Fruit fly (Drosophila melanogaster): Measurements from ENCODE around the gene CG14082.
A peak's percentile ranks its signal among the peaks of the same experiment; 100 is the strongest.

Gene CG14082

dm6 chr3L:19181040-19181439 is 42.3 kb upstream of the CG14082 start:
- TF ChIP-seq sv (GFP tag; optimal IDR thresholded peaks at IDR 0.05) = no peak
- no peak for TF ChIP-seq brk (GFP tag; optimal IDR thresholded peaks at IDR 0.05)
- no peak for TF ChIP-seq GATAd (GFP tag; optimal IDR thresholded peaks at IDR 0.05)
- TF ChIP-seq lola (GFP tag; optimal IDR thresholded peaks at IDR 0.05) = no peak
- no peak for TF ChIP-seq Mio (GFP tag; optimal IDR thresholded peaks at IDR 0.05)
- no peak for TF ChIP-seq CG32264 (GFP tag; optimal IDR thresholded peaks at IDR 0.05)
- no peak for TF ChIP-seq CrebA (GFP tag; optimal IDR thresholded peaks at IDR 0.05; ENCODE audit: borderline replicate concordance)
- no peak for TF ChIP-seq N (GFP tag; optimal IDR thresholded peaks at IDR 0.05)
- no peak for TF ChIP-seq HLH106 (tag; optimal IDR thresholded peaks at IDR 0.05)
- no peak for TF ChIP-seq Hnf4 (GFP tag; optimal IDR thresholded peaks at IDR 0.05)

- TF ChIP-seq woc (GFP tag; optimal IDR thresholded peaks at IDR 0.05) (no peak), Hr83 (GFP tag; optimal IDR thresholded peaks at IDR 0.05; ENCODE audit: poor library complexity, severe bottlenecking) (no peak), brk (GFP tag; optimal IDR thresholded peaks at IDR 0.05) (no peak), dmrt93B (GFP tag; optimal IDR thresholded peaks at IDR 0.05) (no peak), fru (GFP tag; optimal IDR thresholded peaks at IDR 0.05) (no peak), dl (GFP tag; optimal IDR thresholded peaks at IDR 0.05; ENCODE audit: insufficient read depth in 1 of 2, partially characterized antibody in 2 of 2) (no peak), foxo (GFP tag; optimal IDR thresholded peaks at IDR 0.05) (no peak), HLH106 (tag; optimal IDR thresholded peaks at IDR 0.05) (no peak)
Observed at dm6 chr3L:19179138-19179782, 40.5 kb upstream of the CG14082 start.

dm6 chr3L:19177929-19178328 is 39.2 kb upstream of the CG14082 start:
- TF ChIP-seq dmrt93B (GFP tag; optimal IDR thresholded peaks at IDR 0.05) = peak; percentile 25
- no peak for TF ChIP-seq brk (GFP tag; optimal IDR thresholded peaks at IDR 0.05)
- TF ChIP-seq h (GFP tag; optimal IDR thresholded peaks at IDR 0.05) = peak; percentile 2

dm6 chr3L:19176626-19177025 is 37.9 kb upstream of the CG14082 start:
- TF ChIP-seq ey (GFP tag; optimal IDR thresholded peaks at IDR 0.05) (no peak), Hr83 (GFP tag; optimal IDR thresholded peaks at IDR 0.05; ENCODE audit: poor library complexity, severe bottlenecking) (no peak), psq (GFP tag; optimal IDR thresholded peaks at IDR 0.05) (no peak)

dm6 chr3L:19175368-19175767 is 36.6 kb upstream of the CG14082 start:
- TF ChIP-seq dsf (GFP tag; optimal IDR thresholded peaks at IDR 0.05; ENCODE audit: borderline replicate concordance) (no peak), Dif (GFP tag; optimal IDR thresholded peaks at IDR 0.05; ENCODE audit: partially characterized antibody) (no peak), CG9705 (GFP tag; optimal IDR thresholded peaks at IDR 0.05) (no peak), Hr78 (GFP tag; optimal IDR thresholded peaks at IDR 0.05) (no peak), br (GFP tag; optimal IDR thresholded peaks at IDR 0.05) (peak; percentile 14), dmrt93B (GFP tag; optimal IDR thresholded peaks at IDR 0.05) (no peak), Hnf4 (GFP tag; optimal IDR thresholded peaks at IDR 0.05) (no peak), rgr (GFP tag; optimal IDR thresholded peaks at IDR 0.05) (peak; percentile 19), h (GFP tag; optimal IDR thresholded peaks at IDR 0.05) (peak; percentile 9), foxo (GFP tag; optimal IDR thresholded peaks at IDR 0.05) (peak in 1 of 2 experiments; percentile 51), woc (GFP tag; optimal IDR thresholded peaks at IDR 0.05) (no peak), HLH106 (tag; optimal IDR thresholded peaks at IDR 0.05) (peak; percentile 15), N (GFP tag; optimal IDR thresholded peaks at IDR 0.05) (no peak), ey (GFP tag; optimal IDR thresholded peaks at IDR 0.05) (peak; percentile 17), Rel (GFP tag; optimal IDR thresholded peaks at IDR 0.05) (no peak), Rel (tag; optimal IDR thresholded peaks at IDR 0.05) (no peak), sv (GFP tag; optimal IDR thresholded peaks at IDR 0.05) (no peak), GATAd (GFP tag; optimal IDR thresholded peaks at IDR 0.05) (no peak), Abd-B (GFP tag; optimal IDR thresholded peaks at IDR 0.05) (no peak), jim (GFP tag; optimal IDR thresholded peaks at IDR 0.05) (no peak), Dfd (GFP tag; optimal IDR thresholded peaks at IDR 0.05) (no peak), Jra (GFP tag; optimal IDR thresholded peaks at IDR 0.05) (no peak), fru (GFP tag; optimal IDR thresholded peaks at IDR 0.05) (peak; percentile 18), psq (GFP tag; optimal IDR thresholded peaks at IDR 0.05) (peak; percentile 5), OdsH (GFP tag; optimal IDR thresholded peaks at IDR 0.05) (no peak)

Data from whole organism, wandering third instar larva.